Fruit fly (Drosophila melanogaster) whole organism, embryonic: ENCODE measurements around the gene Rad17.
A peak's percentile ranks its signal among the peaks of the same experiment; 100 is the strongest.

Experiments used
- ATbp ChIP-seq: fragments of 200-800 bp; sonication (Bioruptor generic); optimal IDR thresholded peaks from 2 replicates; lab custom pipeline; 2017; ENCODE audit warnings: missing biosample characterization, mild to moderate bottlenecking, missing genetic modification characterization, missing genetic modification reagents
- Awh ChIP-seq: fragments of 200-800 bp; sonication (Bioruptor generic); IDR thresholded peaks from 2 replicates; pipeline ENCODE4, ENCODE4 v1.3.6; 2022; ENCODE audit warnings: missing biosample characterization, missing genetic modification characterization
- Bteb2 ChIP-seq: fragments of 200-800 bp; sonication (Bioruptor generic); optimal IDR thresholded peaks from 2 replicates; lab custom pipeline; 2016; ENCODE audit warnings: missing biosample characterization, missing genetic modification characterization
- CG10274 ChIP-seq: fragments of 200-800 bp; sonication (Bioruptor generic); optimal IDR thresholded peaks from 3 replicates; lab custom pipeline; 2017; ENCODE audit warnings: missing biosample characterization, mild to moderate bottlenecking, missing genetic modification characterization
- CG11560 ChIP-seq: fragments of 200-800 bp; sonication (Bioruptor generic); IDR thresholded peaks from 3 replicates; pipeline ENCODE4 v1.3.6; 2022; ENCODE audit warnings: missing biosample characterization, missing genetic modification characterization
- CG11696 ChIP-seq: fragments of 200-800 bp; sonication (Bioruptor generic); IDR thresholded peaks from 2 replicates; pipeline ENCODE4 v1.3.6; 2022; ENCODE audit warnings: missing biosample characterization, missing genetic modification characterization
- CG12769 ChIP-seq: fragments of 200-800 bp; sonication (Bioruptor generic); optimal IDR thresholded peaks from 2 replicates; lab custom pipeline; 2019; ENCODE audit warnings: missing biosample characterization, mild to moderate bottlenecking, missing genetic modification characterization, moderate library complexity
- CG1603 ChIP-seq: fragments of 200-800 bp; sonication (Bioruptor generic); optimal IDR thresholded peaks from 2 replicates; lab custom pipeline; 2019; ENCODE audit warnings: missing biosample characterization, mild to moderate bottlenecking, missing genetic modification characterization, moderate library complexity
- CG17328 ChIP-seq: fragments of 200-800 bp; sonication (Bioruptor generic); IDR thresholded peaks from 2 replicates; pipeline ENCODE4 v1.3.6; 2022; ENCODE audit warnings: missing biosample characterization, missing genetic modification characterization
- CG2889 ChIP-seq: fragments of 200-800 bp; sonication (Bioruptor generic); IDR thresholded peaks from 3 replicates; pipeline ENCODE4 v1.3.6; 2022; ENCODE audit warnings: missing biosample characterization, missing genetic modification characterization
- CG31224 ChIP-seq: fragments of 200-800 bp; sonication (Bioruptor generic); IDR thresholded peaks from 2 replicates; pipeline ENCODE4 v1.3.6; 2022; ENCODE audit warnings: missing biosample characterization, missing genetic modification characterization
- CG3163 ChIP-seq: fragments of 200-800 bp; sonication (Bioruptor generic); optimal IDR thresholded peaks from 3 replicates; lab custom pipeline; 2016; ENCODE audit warnings: missing biosample characterization, missing genetic modification characterization
- CG34224 ChIP-seq: fragments of 200-800 bp; sonication (Bioruptor generic); IDR thresholded peaks from 3 replicates; pipeline ENCODE4 v1.3.6; 2022; ENCODE audit warnings: missing biosample characterization, missing genetic modification characterization; ENCODE audit not compliant: partially characterized antibody
- CG34422 ChIP-seq: fragments of 200-800 bp; sonication (Bioruptor generic); IDR thresholded peaks from 3 replicates; pipeline ENCODE4 v1.3.6; 2022; ENCODE audit warnings: missing biosample characterization, missing genetic modification characterization
- CG4360 ChIP-seq: fragments of 200-800 bp; sonication (Bioruptor generic); IDR thresholded peaks from 2 replicates; pipeline ENCODE4 v1.3.6; 2022; ENCODE audit warnings: missing biosample characterization, missing genetic modification characterization
- CG6854 ChIP-seq: fragments of 200-800 bp; sonication (Bioruptor generic); optimal IDR thresholded peaks from 3 replicates; lab custom pipeline; 2017; ENCODE audit warnings: missing biosample characterization, mild to moderate bottlenecking, missing genetic modification characterization
- CG7786 ChIP-seq: fragments of 200-800 bp; sonication (Bioruptor generic); optimal IDR thresholded peaks from 2 replicates; lab custom pipeline; 2016; ENCODE audit warnings: missing biosample characterization, missing genetic modification characterization
- CG8290 ChIP-seq, 3 experiments: fragments of 200-800 bp; sonication (Bioruptor generic); optimal IDR thresholded peaks; 2 replicates each; lab custom pipeline; 2016 to 2019; ENCODE audit warnings: missing biosample characterization in 3 of 3, missing genetic modification characterization in 3 of 3, mild to moderate bottlenecking in 2 of 3, moderate library complexity in 1 of 3
- CHES-1-like ChIP-seq: fragments of 200-800 bp; sonication (Bioruptor generic); optimal IDR thresholded peaks from 2 replicates; lab custom pipeline; 2016; ENCODE audit warnings: missing biosample characterization, missing genetic modification characterization
- Dbx ChIP-seq: fragments of 200-800 bp; sonication (Bioruptor generic); IDR thresholded peaks from 3 replicates; pipeline ENCODE4 v1.3.6; 2022; ENCODE audit warnings: missing biosample characterization, missing genetic modification characterization
- Dek ChIP-seq: fragments of 200-800 bp; sonication (Bioruptor generic); optimal IDR thresholded peaks from 3 replicates; lab custom pipeline; 2019; ENCODE audit warnings: missing biosample characterization, mild to moderate bottlenecking, missing genetic modification characterization, moderate library complexity
- Ets65A ChIP-seq: fragments of 200-800 bp; sonication (Bioruptor generic); peaks from one replicate; lab custom pipeline; 2016; ENCODE audit warnings: missing biosample characterization, missing genetic modification characterization
- Med ChIP-seq: fragments of 200-800 bp; sonication (Bioruptor generic); peaks from one replicate; lab custom pipeline; 2016; ENCODE audit warnings: missing biosample characterization, missing genetic modification characterization, mild to moderate bottlenecking, inconsistent platforms, moderate library complexity
- al ChIP-seq: fragments of 200-800 bp; sonication (Bioruptor generic); IDR thresholded peaks from 2 replicates; pipeline ENCODE4 v1.3.6; 2022; ENCODE audit warnings: missing biosample characterization, missing genetic modification characterization
- ara ChIP-seq: fragments of 200-800 bp; sonication (Bioruptor generic); IDR thresholded peaks from 2 replicates; pipeline ENCODE4 v1.3.6; 2022; ENCODE audit warnings: missing biosample characterization, missing genetic modification characterization
- ci ChIP-seq: fragments of 200-800 bp; sonication (Bioruptor generic); IDR thresholded peaks from 3 replicates; pipeline ENCODE4 v1.3.6; 2022; ENCODE audit warnings: missing biosample characterization, missing genetic modification characterization
- crol ChIP-seq: fragments of 200-800 bp; sonication (Bioruptor generic); IDR thresholded peaks from 2 replicates; pipeline ENCODE4 v1.3.6; 2022; ENCODE audit warnings: missing biosample characterization, missing genetic modification characterization
- dimm ChIP-seq: fragments of 200-800 bp; sonication (Bioruptor generic); IDR thresholded peaks from 2 replicates; pipeline ENCODE4 v1.3.6; 2022; ENCODE audit warnings: missing biosample characterization, missing genetic modification characterization
- eyg ChIP-seq: fragments of 200-800 bp; sonication (Bioruptor generic); optimal IDR thresholded peaks from 3 replicates; lab custom pipeline; 2016; ENCODE audit warnings: missing biosample characterization, missing genetic modification characterization
- lov ChIP-seq, 2 experiments: fragments of 200-800 bp in 1 of 2; fragments of >200 bp in 1 of 2; sonication (Bioruptor generic) in 1 of 2; IDR thresholded peaks in 1 of 2; optimal IDR thresholded peaks in 1 of 2; 2 replicates in 1 of 2; 3 replicates in 1 of 2; pipeline versions ENCODE4 v1.3.6 to Lab custom; 2017 to 2022; ENCODE audit warnings: missing biosample characterization in 1 of 2, missing genetic modification characterization in 1 of 2
- mld ChIP-seq: fragments of 200-800 bp; sonication (Bioruptor generic); IDR thresholded peaks from 3 replicates; pipeline ENCODE4 v1.3.6; 2022; ENCODE audit warnings: missing biosample characterization, missing genetic modification characterization; ENCODE audit not compliant: partially characterized antibody
- nom ChIP-seq: fragments of 200-800 bp; sonication (Bioruptor generic); optimal IDR thresholded peaks from 2 replicates; lab custom pipeline; 2017; ENCODE audit warnings: missing biosample characterization, missing genetic modification characterization, mild to moderate bottlenecking, moderate library complexity, missing genetic modification reagents
- psq ChIP-seq: fragments of 200-800 bp; sonication (Bioruptor generic); optimal IDR thresholded peaks from 2 replicates; lab custom pipeline; 2017; ENCODE audit warnings: missing biosample characterization, missing genetic modification characterization
- ranshi ChIP-seq: fragments of 200-800 bp; sonication (Bioruptor generic); IDR thresholded peaks from 2 replicates; pipeline ENCODE4 v1.3.6; 2022; ENCODE audit warnings: missing biosample characterization, missing genetic modification characterization
- sd ChIP-seq: fragments of 200-800 bp; sonication (Bioruptor generic); optimal IDR thresholded peaks from 3 replicates; lab custom pipeline; 2018; ENCODE audit warnings: missing biosample characterization, mild to moderate bottlenecking, missing genetic modification characterization, moderate library complexity
- sob ChIP-seq: fragments of 200-800 bp; sonication (Bioruptor generic); IDR thresholded peaks from 2 replicates; pipeline ENCODE4 v1.3.6; 2022; ENCODE audit warnings: missing biosample characterization, missing genetic modification characterization
- sr ChIP-seq: fragments of 200-800 bp; sonication (Bioruptor generic); IDR thresholded peaks from 3 replicates; pipeline ENCODE4 v1.3.6; 2022; ENCODE audit warnings: missing biosample characterization, missing genetic modification characterization
- wor ChIP-seq: fragments of 200-800 bp; sonication (Bioruptor generic); IDR thresholded peaks from 2 replicates; pipeline ENCODE4 v1.3.6; 2022; ENCODE audit warnings: missing biosample characterization, missing genetic modification characterization
- zen ChIP-seq: fragments of 200-800 bp; sonication (Bioruptor generic); optimal IDR thresholded peaks from 3 replicates; lab custom pipeline; 2018; ENCODE audit warnings: missing biosample characterization, mild to moderate bottlenecking, missing genetic modification characterization, moderate library complexity

The Rad17 gene

dm6 chr3R:14654976-14655896 is 7.8 kb downstream of the Rad17 start (continued):
- TF ChIP-seq CG2889 (GFP tag; lab: Robert Waterston, UW), result peak; percentile 84
- TF ChIP-seq lov (optimal IDR thresholded peaks at IDR 0.05; lab: Kevin White, UChicago), result no peak
- peak; percentile 87 for TF ChIP-seq lov (GFP tag; IDR thresholded peaks at IDR 0.05; lab: Robert Waterston, UW)
- TF ChIP-seq Awh (GFP tag; lab: Robert Waterston, UW), result peak; percentile 88

- TF ChIP-seq CG10274, result peak; percentile 98
- TF ChIP-seq Bteb2 (GFP tag; lab: Kevin White, UChicago), result no peak
- TF ChIP-seq CG17328 (GFP tag; lab: Robert Waterston, UW), result 0 out of 2 replicates have a peak, but pooled peaks have one; percentile 28
- peak; percentile 38; the same call in 1 of the 2 replicates for TF ChIP-seq CG31224 (GFP tag; lab: Robert Waterston, UW)
- peak; percentile 26 for TF ChIP-seq CG7786
- TF ChIP-seq Dbx (GFP tag; lab: Robert Waterston, UW), result peak; percentile 57; the same call in 2 of the 3 replicates
- no peak for TF ChIP-seq CG8290 (GFP tag; optimal IDR thresholded peaks at IDR 0.05; lab: Kevin White, UChicago)
- TF ChIP-seq CG8290 (tag; optimal IDR thresholded peaks at IDR 0.05; lab: Kevin White, UChicago), result peak in 1 of 2 experiments; percentile 12
- peak; percentile 7; the same call in 1 of the 2 replicates for TF ChIP-seq al (GFP tag; lab: Robert Waterston, UW)
- peak; percentile 15; the same call in 1 of the 3 replicates for TF ChIP-seq CG34224 (GFP tag; lab: Robert Waterston, UW)
- TF ChIP-seq dimm (GFP tag; lab: Robert Waterston, UW), result no peak
- peak; percentile 14; the same call in 1 of the 2 replicates for TF ChIP-seq sob (GFP tag; lab: Robert Waterston, UW)
- 0 out of 2 replicates have a peak, but pooled peaks have one; percentile 4 for TF ChIP-seq ranshi (GFP tag; lab: Robert Waterston, UW)
- TF ChIP-seq CG4360 (GFP tag; lab: Robert Waterston, UW), result peak; percentile 63
- peak; percentile 86 for TF ChIP-seq psq
- peak; percentile 42 for TF ChIP-seq CG12769 (tag; lab: Kevin White, UChicago)
- peak; percentile 22 for TF ChIP-seq CHES-1-like (GFP tag; lab: Kevin White, UChicago)
- no peak for TF ChIP-seq CG11696 (GFP tag; lab: Robert Waterston, UW)
- no peak for TF ChIP-seq CG6854 (GFP tag; lab: Kevin White, UChicago)
- peak; percentile 46; the same call in 1 of the 3 replicates for TF ChIP-seq ci (GFP tag; lab: Robert Waterston, UW)
- TF ChIP-seq lov (optimal IDR thresholded peaks at IDR 0.05; lab: Kevin White, UChicago), result no peak
- no peak for TF ChIP-seq lov (GFP tag; IDR thresholded peaks at IDR 0.05; lab: Robert Waterston, UW)
- TF ChIP-seq mld (GFP tag; lab: Robert Waterston, UW), result 0 out of 3 replicates have a peak, but pooled peaks have one; percentile 9
- peak; percentile 72 for TF ChIP-seq Med (GFP tag; lab: Kevin White, UChicago)
- TF ChIP-seq eyg, result peak; percentile 11
- TF ChIP-seq ATbp (GFP tag; lab: Kevin White, UChicago), result peak; percentile 44
- peak; percentile 96 for TF ChIP-seq crol
- TF ChIP-seq ara (GFP tag; lab: Robert Waterston, UW), result 0 out of 2 replicates have a peak, but pooled peaks have one; percentile 12
- TF ChIP-seq wor (GFP tag; lab: Robert Waterston, UW), result no peak
- no peak for TF ChIP-seq CG11560
- peak; percentile 35 for TF ChIP-seq CG1603 (tag; lab: Kevin White, UChicago)
- peak; percentile 22 for TF ChIP-seq nom (GFP tag; lab: Kevin White, UChicago)
- TF ChIP-seq Ets65A (GFP tag; lab: Kevin White, UChicago), result peak; percentile 85
- TF ChIP-seq CG3163, result peak; percentile 70
- TF ChIP-seq CG34422, result peak; percentile 71
- peak; percentile 7 for TF ChIP-seq sd (tag; lab: Kevin White, UChicago)
- TF ChIP-seq sr (GFP tag; lab: Robert Waterston, UW), result peak; percentile 40; the same call in 1 of the 3 replicates
- no peak for TF ChIP-seq zen (tag; lab: Kevin White, UChicago)
- peak; percentile 11 for TF ChIP-seq Dek (tag; lab: Kevin White, UChicago)
These were observed 8.6 kb downstream of the Rad17 start for dm6 chr3R:14654231-14654975.
